Fruit fly (Drosophila melanogaster) ovary, adult (tissue): ENCODE data around the gene CG42237.

Experiments
- CG17801 ChIP-seq: fragments of 200-800 bp; optimal IDR thresholded peaks from 2 replicates; lab custom pipeline; 2019; ENCODE audit warnings: missing biosample characterization, mild to moderate bottlenecking, missing genetic modification characterization, moderate library complexity; ENCODE audit not compliant: partially characterized antibody

The CG42237 gene

dm6 chrX:13109583-13110126 lies 5.3 kb upstream of the CG42237 start:
- TF ChIP-seq CG17801, result peak; percentile 91

- no peak for TF ChIP-seq CG17801
Observed at dm6 chrX:13111832-13112231, 3.1 kb upstream of the CG42237 start.

dm6 chrX:13112238-13112829 lies 2.6 kb upstream of the CG42237 start, which contains the start of gene Chpf:
Chpf (minus strand) TSS chrX:13112462.
- TF ChIP-seq CG17801, result peak; percentile 43

dm6 chrX:13113863-13114407 lies 996 bp upstream of the CG42237 start:
- TF ChIP-seq CG17801, result no peak

dm6 chrX:13116438-13117243 lies 1.7 kb downstream of the CG42237 start:
- no peak for TF ChIP-seq CG17801

dm6 chrX:13125559-13125958 lies 10.6 kb downstream of the CG42237 start:
- TF ChIP-seq CG17801, result no peak

- no peak for TF ChIP-seq CG17801
Observed at dm6 chrX:13127973-13128749, 13.2 kb downstream of the CG42237 start.

- TF ChIP-seq CG17801, result peak; percentile 0
Observed at dm6 chrX:13128750-13129152, 13.8 kb downstream of the CG42237 start, which contains the start of the genes CG32638, CG15717 and MFS10. CG32638 (minus strand) TSS chrX:13128794. CG15717 (plus strand) TSS chrX:13128952. MFS10 (plus strand) TSS chrX:13129018.

- TF ChIP-seq CG17801, result no peak
Observed at dm6 chrX:13130175-13130822, 15.4 kb downstream of the CG42237 start.

dm6 chrX:13131063-13131773 lies 16.3 kb downstream of the CG42237 start:
- peak; percentile 95 for TF ChIP-seq CG17801

dm6 chrX:13134811-13135210 lies 19.9 kb downstream of the CG42237 start:
- no peak for TF ChIP-seq CG17801

- no peak for TF ChIP-seq CG17801
Observed at dm6 chrX:13135702-13136101, 20.8 kb downstream of the CG42237 start.

- no peak for TF ChIP-seq CG17801
Observed at dm6 chrX:13136939-13137697, 22.2 kb downstream of the CG42237 start.

dm6 chrX:13138887-13139286 lies 24.0 kb downstream of the CG42237 start, which contains the start of gene CG32645:
CG32645 (plus strand) TSS chrX:13139199.
- TF ChIP-seq CG17801, result no peak
